Worm (Caenorhabditis elegans) whole organism, L4 larva: ENCODE data around the gene mrpl-12.

Experiments used
- F37D6.2 ChIP-seq: sonication (generic microtip); optimal IDR thresholded peaks from 2 replicates; lab custom pipeline; 2016; ENCODE audit warnings: mild to moderate bottlenecking, missing genetic modification characterization, missing compliant biosample characterization
- F49E8.2 ChIP-seq: sonication (generic microtip); optimal IDR thresholded peaks from 2 replicates; lab custom pipeline; 2016; ENCODE audit warnings: missing compliant biosample characterization, mild to moderate bottlenecking, missing genetic modification characterization, borderline replicate concordance
- R02D3.7 ChIP-seq: fragments of 150-350 bp; sonication (generic microtip); optimal IDR thresholded peaks from 3 replicates; lab custom pipeline; 2014; ENCODE audit warnings: missing biosample characterization, missing genetic modification characterization
- Y48G9A.11 ChIP-seq: fragments of 200-800 bp; sonication (Bioruptor generic); IDR thresholded peaks from 2 replicates; pipeline ENCODE4 v1.3.6; 2022; ENCODE audit warnings: missing genetic modification reagents, missing genetic modification characterization, missing compliant biosample characterization
- Y75B8A.6 ChIP-seq: fragments of 200-800 bp; sonication (Bioruptor generic); IDR thresholded peaks from 2 replicates; pipeline ENCODE4 v1.3.6; 2022; ENCODE audit warnings: missing genetic modification reagents, missing genetic modification characterization, missing compliant biosample characterization
- ZK337.2 ChIP-seq: fragments of 200-800 bp; sonication (Bioruptor generic); IDR thresholded peaks from 2 replicates; pipeline ENCODE4 v1.3.6; 2022; ENCODE audit warnings: missing genetic modification reagents, missing genetic modification characterization, missing compliant biosample characterization
- ZK546.5 ChIP-seq, 2 experiments: sonication (generic microtip); optimal IDR thresholded peaks; 2 replicates each; lab custom pipeline; 2017; ENCODE audit warnings: missing biosample characterization in 2 of 2, missing genetic modification characterization in 2 of 2
- ama-1 ChIP-seq: fragments of 150-350 bp; optimal IDR thresholded peaks from 2 replicates; lab custom pipeline; 2014; ENCODE audit warnings: inconsistent platforms, mixed read lengths
- attf-4 ChIP-seq: sonication (generic microtip); optimal IDR thresholded peaks from 3 replicates; lab custom pipeline; 2017; ENCODE audit warnings: missing biosample characterization, missing genetic modification characterization
- ceh-44 ChIP-seq: fragments of 200-800 bp; sonication (Bioruptor generic); IDR thresholded peaks from 2 replicates; pipeline ENCODE4 v1.3.6; 2022; ENCODE audit warnings: missing genetic modification reagents, missing genetic modification characterization, missing compliant biosample characterization
- ceh-62 ChIP-seq: sonication (generic microtip); optimal IDR thresholded peaks from 2 replicates; lab custom pipeline; 2017; ENCODE audit warnings: missing biosample characterization, missing genetic modification characterization
- ceh-82 ChIP-seq: sonication (generic microtip); optimal IDR thresholded peaks from 2 replicates; lab custom pipeline; 2017; ENCODE audit warnings: missing biosample characterization, missing genetic modification characterization
- daf-12 ChIP-seq: fragments of 150-350 bp; optimal IDR thresholded peaks from 2 replicates; lab custom pipeline; 2014; ENCODE audit warnings: missing biosample characterization, missing genetic modification reagents, missing genetic modification characterization
- daf-16 ChIP-seq, 3 experiments: sonication (generic microtip); optimal IDR thresholded peaks; 2 replicates each; lab custom pipeline; 2016 to 2017; ENCODE audit warnings: missing genetic modification characterization in 3 of 3, missing genetic modification reagents in 3 of 3, mild to moderate bottlenecking in 2 of 3, missing compliant biosample characterization in 2 of 3, missing biosample characterization in 1 of 3, moderate library complexity in 1 of 3
- dmd-6 ChIP-seq: fragments of 200-800 bp; sonication (Bioruptor generic); IDR thresholded peaks from 2 replicates; pipeline ENCODE4 v1.3.6; 2022; ENCODE audit warnings: missing genetic modification reagents, missing genetic modification characterization, missing compliant biosample characterization
- dmd-8 ChIP-seq: fragments of 200-800 bp; sonication (Bioruptor generic); IDR thresholded peaks from 2 replicates; pipeline ENCODE4 v1.3.6; 2022; ENCODE audit warnings: missing genetic modification characterization, missing compliant biosample characterization
- duxl-1 ChIP-seq: sonication (generic microtip); optimal IDR thresholded peaks from 2 replicates; lab custom pipeline; 2016; ENCODE audit warnings: mild to moderate bottlenecking, missing genetic modification characterization, moderate library complexity, missing compliant biosample characterization; ENCODE audit not compliant: poor library complexity
- fkh-10 ChIP-seq: fragments of 150-350 bp; optimal IDR thresholded peaks from 2 replicates; lab custom pipeline; 2014; ENCODE audit warnings: missing biosample characterization, missing genetic modification reagents, missing genetic modification characterization
- gei-8 ChIP-seq: fragments of 200-800 bp; sonication (Bioruptor generic); optimal IDR thresholded peaks from 2 replicates; lab custom pipeline; 2018; ENCODE audit warnings: mild to moderate bottlenecking, missing genetic modification characterization, missing compliant biosample characterization
- hlh-11 ChIP-seq: fragments of 200-800 bp; sonication (Bioruptor generic); optimal IDR thresholded peaks from 2 replicates; lab custom pipeline; 2018; ENCODE audit warnings: mild to moderate bottlenecking, missing genetic modification characterization, missing compliant biosample characterization
- jun-1 ChIP-seq: fragments of 150-350 bp; optimal IDR thresholded peaks from 2 replicates; lab custom pipeline; 2014; ENCODE audit warnings: missing biosample characterization, missing genetic modification reagents, missing genetic modification characterization
- lin-1 ChIP-seq: fragments of 200-800 bp; sonication (Bioruptor generic); IDR thresholded peaks from 2 replicates; pipeline ENCODE4 v1.3.6; 2022; ENCODE audit warnings: missing genetic modification reagents, missing genetic modification characterization, missing compliant biosample characterization
- lin-13 ChIP-seq: fragments of 150-350 bp; optimal IDR thresholded peaks from 2 replicates; lab custom pipeline; 2014; ENCODE audit warnings: missing biosample characterization, missing genetic modification reagents, missing genetic modification characterization
- lin-15B ChIP-seq: fragments of 150-350 bp; sonication (generic microtip); optimal IDR thresholded peaks from 3 replicates; lab custom pipeline; 2014; ENCODE audit warnings: missing biosample characterization, missing genetic modification characterization
- lin-29 ChIP-seq: fragments of 200-800 bp; sonication (Bioruptor generic); IDR thresholded peaks from 2 replicates; pipeline ENCODE4 v1.3.6; 2022; ENCODE audit warnings: missing genetic modification reagents, missing genetic modification characterization, missing compliant biosample characterization
- lin-38 ChIP-seq: fragments of 200-800 bp; sonication (Bioruptor generic); IDR thresholded peaks from 2 replicates; pipeline ENCODE4 v1.3.6; 2022; ENCODE audit warnings: missing genetic modification reagents, missing genetic modification characterization, missing compliant biosample characterization
- lsy-2 ChIP-seq, 2 experiments: fragments of 150-350 bp in 1 of 2; sonication (generic microtip) in 1 of 2; optimal IDR thresholded peaks; 2 replicates each; lab custom pipeline; 2014 to 2017; ENCODE audit warnings: missing biosample characterization in 2 of 2, missing genetic modification characterization in 2 of 2
- mes-2 ChIP-seq: sonication (generic microtip); optimal IDR thresholded peaks from 2 replicates; lab custom pipeline; 2016; ENCODE audit warnings: missing genotype, mild to moderate bottlenecking, missing genetic modification characterization, missing compliant biosample characterization; ENCODE audit not compliant: poor library complexity, severe bottlenecking
- mxl-2 ChIP-seq: fragments of 200-800 bp; sonication (Bioruptor generic); conservative IDR thresholded peaks from 2 replicates; pipeline ENCODE4 v1.3.6; 2022; ENCODE audit warnings: missing genetic modification reagents, missing genetic modification characterization, missing compliant biosample characterization
- nhr-102 ChIP-seq: sonication (generic microtip); optimal IDR thresholded peaks from 2 replicates; lab custom pipeline; 2016; ENCODE audit warnings: mild to moderate bottlenecking, missing genetic modification characterization, moderate library complexity, missing compliant biosample characterization
- nhr-237 ChIP-seq: sonication (generic microtip); optimal IDR thresholded peaks from 2 replicates; lab custom pipeline; 2017; ENCODE audit warnings: missing biosample characterization, missing genetic modification characterization
- nhr-25 ChIP-seq: sonication (generic microtip); optimal IDR thresholded peaks from 2 replicates; lab custom pipeline; 2017; ENCODE audit warnings: missing genetic modification characterization, mild to moderate bottlenecking, missing compliant biosample characterization, antibody characterized with exemption, moderate library complexity, borderline replicate concordance; ENCODE audit not compliant: insufficient read depth
- nhr-41 ChIP-seq: fragments of 200-800 bp; sonication (Bioruptor generic); IDR thresholded peaks from 2 replicates; pipeline ENCODE4 v1.3.6; 2022; ENCODE audit warnings: missing genetic modification reagents, missing genetic modification characterization, missing compliant biosample characterization
- nhr-6 ChIP-seq: fragments of 150-350 bp; optimal IDR thresholded peaks from 2 replicates; lab custom pipeline; 2014; ENCODE audit warnings: missing biosample characterization, missing genetic modification characterization
- nhr-77 ChIP-seq: fragments of 150-350 bp; optimal IDR thresholded peaks from 2 replicates; lab custom pipeline; 2014; ENCODE audit warnings: missing biosample characterization, missing genetic modification characterization
- pha-4 ChIP-seq, 2 experiments: fragments of 150-350 bp in 1 of 2; fragments of 200-800 bp in 1 of 2; sonication (Bioruptor generic) in 1 of 2; IDR thresholded peaks in 1 of 2; optimal IDR thresholded peaks in 1 of 2; 2 replicates each; pipeline versions ENCODE4 v1.3.6 to Lab custom; 2014 to 2022; ENCODE audit warnings: missing genetic modification characterization in 2 of 2, missing genetic modification reagents in 2 of 2, missing biosample characterization in 1 of 2, missing compliant biosample characterization in 1 of 2
- sdz-12 ChIP-seq: fragments of 200-800 bp; sonication (Bioruptor generic); optimal IDR thresholded peaks from 2 replicates; lab custom pipeline; 2018; ENCODE audit warnings: mild to moderate bottlenecking, missing genetic modification characterization, missing compliant biosample characterization
- snpc-4 ChIP-seq: fragments of 150-350 bp; optimal IDR thresholded peaks from 2 replicates; lab custom pipeline; 2014; ENCODE audit warnings: missing biosample characterization, missing genetic modification characterization
- spr-3 ChIP-seq: fragments of 200-800 bp; sonication (Bioruptor generic); optimal IDR thresholded peaks from 2 replicates; lab custom pipeline; 2018; ENCODE audit warnings: mild to moderate bottlenecking, missing genetic modification characterization, missing compliant biosample characterization
- tag-97 ChIP-seq: fragments of 200-800 bp; sonication (Bioruptor generic); IDR thresholded peaks from 2 replicates; pipeline ENCODE4 v1.3.6; 2022; ENCODE audit warnings: missing genetic modification characterization, missing compliant biosample characterization
- unc-130 ChIP-seq: sonication (generic microtip); optimal IDR thresholded peaks from 2 replicates; lab custom pipeline; 2016; ENCODE audit warnings: missing genetic modification reagents, missing genetic modification characterization, missing compliant biosample characterization
- vab-7 ChIP-seq: fragments of 200-800 bp; sonication (Bioruptor generic); IDR thresholded peaks from 2 replicates; pipeline ENCODE4 v1.3.6; 2022; ENCODE audit warnings: missing genetic modification reagents, missing genetic modification characterization, missing compliant biosample characterization
- zag-1 ChIP-seq: fragments of 150-350 bp; optimal IDR thresholded peaks from 2 replicates; lab custom pipeline; 2014; ENCODE audit warnings: missing biosample characterization, missing genetic modification characterization

mrpl-12 gene

DNA sequence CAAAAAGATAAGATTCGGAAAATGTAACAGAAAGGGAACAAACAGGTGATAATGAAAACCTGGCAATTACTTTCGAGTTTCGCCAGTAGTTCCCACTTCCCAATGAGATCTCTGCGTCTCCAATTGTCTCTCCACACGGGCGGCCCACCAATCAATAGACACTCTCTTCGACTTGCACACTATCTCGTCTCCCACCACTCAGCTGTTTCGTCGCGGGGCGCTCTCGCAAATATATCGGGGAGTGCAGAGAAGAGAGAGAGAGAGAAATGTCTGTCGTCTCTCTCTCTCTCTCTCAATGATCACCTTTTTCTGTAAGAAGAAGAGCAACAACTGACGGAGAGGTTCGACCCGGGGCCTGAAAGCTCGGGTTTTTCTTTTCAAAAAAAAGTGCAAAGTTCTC, 12.6 kb downstream of the mrpl-12 start (continued):
- peak; percentile 43 for TF ChIP-seq F37D6.2 (tag; lab: Kevin White, UChicago)
- TF ChIP-seq daf-16 (GFP tag; optimal IDR thresholded peaks at IDR 0.05; lab: Kevin White, UChicago), result peak in 1 of 2 experiments; percentile 93
- peak; percentile 95 for TF ChIP-seq daf-16 (tag; optimal IDR thresholded peaks at IDR 0.05; lab: Kevin White, UChicago)
- peak; percentile 29 for TF ChIP-seq ama-1
- TF ChIP-seq nhr-237 (tag; lab: Kevin White, UChicago), result no peak
- no peak for TF ChIP-seq lin-29 (GFP tag; lab: Robert Waterston, UW)
- peak; percentile 93 for TF ChIP-seq lin-1 (GFP tag; lab: Robert Waterston, UW)
- TF ChIP-seq pha-4 (GFP tag; IDR thresholded peaks at IDR 0.05; lab: Robert Waterston, UW), result peak; percentile 50; the same call in 1 of the 2 replicates
- peak; percentile 38 for TF ChIP-seq pha-4 (tag; optimal IDR thresholded peaks at IDR 0.05; lab: Kevin White, UChicago)
- TF ChIP-seq daf-12 (tag; lab: Kevin White, UChicago), result no peak
- peak; percentile 56 for TF ChIP-seq nhr-25
- peak; percentile 56 for TF ChIP-seq nhr-77 (tag; lab: Kevin White, UChicago)
- no peak for TF ChIP-seq ceh-82
- TF ChIP-seq jun-1 (tag; lab: Kevin White, UChicago), result peak; percentile 17
- peak; percentile 64 for TF ChIP-seq lin-13 (GFP tag; lab: Kevin White, UChicago)
- TF ChIP-seq lin-15B, result no peak
- peak; percentile 94 for TF ChIP-seq dmd-6
- TF ChIP-seq snpc-4, result no peak
- peak; percentile 27 for TF ChIP-seq unc-130
- TF ChIP-seq ceh-62 (tag; lab: Kevin White, UChicago), result no peak
- no peak for TF ChIP-seq dmd-8 (GFP tag; lab: Robert Waterston, UW)
- TF ChIP-seq ZK337.2, result no peak
- TF ChIP-seq ceh-44 (GFP tag; lab: Robert Waterston, UW), result no peak
- TF ChIP-seq R02D3.7 (tag; lab: Kevin White, UChicago), result no peak
- TF ChIP-seq Y75B8A.6 (GFP tag; lab: Robert Waterston, UW), result no peak
- TF ChIP-seq lsy-2 (tag; optimal IDR thresholded peaks at IDR 0.05; lab: Kevin White, UChicago), result peak; percentile 51 to 81
- TF ChIP-seq tag-97 (GFP tag; lab: Robert Waterston, UW), result no peak
- TF ChIP-seq nhr-41 (GFP tag; lab: Robert Waterston, UW), result peak; percentile 67
- peak; percentile 17 for TF ChIP-seq nhr-6 (tag; lab: Kevin White, UChicago)
- no peak for TF ChIP-seq F49E8.2
- TF ChIP-seq fkh-10 (GFP tag; lab: Kevin White, UChicago), result peak; percentile 36
- peak; percentile 100 for TF ChIP-seq hlh-11
- no peak for TF ChIP-seq duxl-1

DNA sequence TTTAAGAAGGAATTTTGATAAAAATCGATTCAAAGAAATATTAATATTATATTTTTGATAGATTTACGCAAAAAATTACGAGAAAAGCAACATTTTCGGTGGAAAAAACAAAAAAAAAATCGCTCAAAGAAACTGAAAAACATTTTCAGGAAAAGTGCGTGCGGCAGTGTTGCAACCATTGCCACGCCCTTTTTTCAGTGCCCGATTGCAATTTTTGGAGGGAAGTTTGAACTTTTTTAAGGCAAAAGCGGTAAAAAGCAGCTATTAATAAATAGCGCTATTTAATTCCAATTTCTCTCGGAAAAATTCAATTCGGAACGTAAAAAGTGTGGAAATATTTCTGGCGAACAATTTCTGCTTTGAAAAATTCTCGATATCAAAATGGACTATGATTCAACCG, 13.5 kb downstream of the mrpl-12 start:
- no peak for TF ChIP-seq vab-7 (GFP tag; lab: Robert Waterston, UW)
- TF ChIP-seq mes-2 (tag; lab: Kevin White, UChicago), result peak; percentile 48

DNA sequence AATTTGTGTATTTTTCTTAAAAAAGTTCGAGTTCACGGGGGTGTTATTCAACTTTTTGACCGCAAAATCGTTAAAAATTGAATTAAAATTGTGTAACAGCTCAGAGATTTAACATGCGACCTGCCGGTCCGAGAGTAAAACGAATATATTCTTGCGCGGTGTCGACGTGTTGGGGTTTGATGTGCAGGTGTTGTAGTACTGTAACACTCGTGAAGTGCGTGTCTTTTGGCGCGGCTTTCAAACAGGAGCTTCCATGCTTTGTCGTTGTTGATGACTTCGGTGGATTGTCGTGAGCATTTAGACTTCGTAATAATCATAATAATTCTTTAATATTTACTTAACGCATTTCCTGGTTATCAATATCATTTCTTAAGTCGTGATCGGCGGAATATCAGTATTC, 22.9 kb downstream of the mrpl-12 start, which contains the start of gene tat-3:
TSS of gene tat-3 (minus strand) at position 196 of the 400 bp plus-strand sequence.
- no peak for TF ChIP-seq zag-1 (tag; lab: Kevin White, UChicago)
- no peak for TF ChIP-seq hlh-11
- TF ChIP-seq ZK546.5 (tag; optimal IDR thresholded peaks at IDR 0.05; lab: Kevin White, UChicago), result no peak
- TF ChIP-seq mxl-2, result no peak
- TF ChIP-seq gei-8, result no peak
- no peak for TF ChIP-seq jun-1 (tag; lab: Kevin White, UChicago)
- no peak for TF ChIP-seq ceh-62 (tag; lab: Kevin White, UChicago)
- no peak for TF ChIP-seq sdz-12 (GFP tag; lab: Kevin White, UChicago)
- TF ChIP-seq attf-4 (tag; lab: Kevin White, UChicago), result no peak
- no peak for TF ChIP-seq nhr-102 (tag; lab: Kevin White, UChicago)
- TF ChIP-seq Y48G9A.11 (GFP tag; lab: Robert Waterston, UW), result no peak
- no peak for TF ChIP-seq spr-3 (GFP tag; lab: Kevin White, UChicago)
- TF ChIP-seq lin-38, result no peak
- TF ChIP-seq vab-7 (GFP tag; lab: Robert Waterston, UW), result no peak
